Worm (Caenorhabditis elegans) whole organism, late embryonic: ENCODE data around the gene cyp-33C5.

Experiments used
- F13H6.1 ChIP-seq: sonication (generic microtip); optimal IDR thresholded peaks from 2 replicates; lab custom pipeline; 2016; ENCODE audit warnings: missing genetic modification characterization, missing compliant biosample characterization
- Y22D7AL.16 ChIP-seq: sonication (generic microtip); optimal IDR thresholded peaks from 2 replicates; lab custom pipeline; 2016; ENCODE audit warnings: missing genetic modification characterization, missing compliant biosample characterization
- ahr-1 ChIP-seq: sonication (generic microtip); optimal IDR thresholded peaks from 2 replicates; lab custom pipeline; 2016; ENCODE audit warnings: missing genetic modification characterization, missing compliant biosample characterization
- ama-1 ChIP-seq: fragments of 150-350 bp; optimal IDR thresholded peaks from 2 replicates; lab custom pipeline; 2014
- ceh-18 ChIP-seq: sonication (generic microtip); optimal IDR thresholded peaks from 2 replicates; lab custom pipeline; 2016; ENCODE audit warnings: missing genetic modification characterization, missing compliant biosample characterization
- ceh-22 ChIP-seq: sonication (generic microtip); optimal IDR thresholded peaks from 2 replicates; lab custom pipeline; 2017; ENCODE audit warnings: missing biosample characterization, missing genetic modification characterization
- ceh-30 ChIP-seq: fragments of 150-350 bp; optimal IDR thresholded peaks from 2 replicates; lab custom pipeline; 2014; ENCODE audit warnings: missing biosample characterization, missing genetic modification characterization
- ceh-31 ChIP-seq: sonication (generic microtip); optimal IDR thresholded peaks from 2 replicates; lab custom pipeline; 2016; ENCODE audit warnings: missing genetic modification characterization, missing compliant biosample characterization
- dmd-4 ChIP-seq: sonication (generic microtip); optimal IDR thresholded peaks from 2 replicates; lab custom pipeline; 2016; ENCODE audit warnings: borderline replicate concordance, missing genetic modification characterization, missing compliant biosample characterization
- elt-2 ChIP-seq: sonication (generic microtip); optimal IDR thresholded peaks from 2 replicates; lab custom pipeline; 2016; ENCODE audit warnings: missing genetic modification reagents, missing genetic modification characterization, missing compliant biosample characterization
- elt-4 ChIP-seq: sonication (generic microtip); optimal IDR thresholded peaks from 2 replicates; lab custom pipeline; 2016; ENCODE audit warnings: missing genetic modification characterization, missing compliant biosample characterization
- ets-4 ChIP-seq: sonication (generic microtip); optimal IDR thresholded peaks from 2 replicates; lab custom pipeline; 2016; ENCODE audit warnings: missing genetic modification characterization, missing compliant biosample characterization
- fkh-10 ChIP-seq: fragments of 150-350 bp; optimal IDR thresholded peaks from 2 replicates; lab custom pipeline; 2014; ENCODE audit warnings: missing biosample characterization, missing genetic modification reagents, missing genetic modification characterization
- hlh-15 ChIP-seq: sonication (generic microtip); optimal IDR thresholded peaks from 2 replicates; lab custom pipeline; 2016; ENCODE audit warnings: missing genetic modification characterization, missing compliant biosample characterization
- hlh-30 ChIP-seq: sonication (generic microtip); optimal IDR thresholded peaks from 2 replicates; lab custom pipeline; 2017; ENCODE audit warnings: antibody characterized with exemption, missing genetic modification characterization, missing compliant biosample characterization; ENCODE audit not compliant: insufficient read depth
- hlh-8 ChIP-seq: sonication (generic microtip); optimal IDR thresholded peaks from 2 replicates; lab custom pipeline; 2016; ENCODE audit warnings: missing genotype, missing genetic modification characterization, missing compliant biosample characterization
- lin-11 ChIP-seq: fragments of 200-800 bp; sonication (Bioruptor generic); optimal IDR thresholded peaks from 2 replicates; lab custom pipeline; 2018; ENCODE audit warnings: mild to moderate bottlenecking, missing genetic modification characterization, missing compliant biosample characterization
- nfya-1 ChIP-seq: sonication (generic microtip); optimal IDR thresholded peaks from 2 replicates; lab custom pipeline; 2017; ENCODE audit warnings: missing genetic modification characterization, mild to moderate bottlenecking, missing compliant biosample characterization, antibody characterized with exemption, moderate library complexity
- nhr-232 ChIP-seq: sonication (generic microtip); optimal IDR thresholded peaks from 2 replicates; lab custom pipeline; 2016; ENCODE audit warnings: missing genetic modification characterization, missing compliant biosample characterization
- pat-9 ChIP-seq: fragments of 200-800 bp; sonication (Bioruptor generic); optimal IDR thresholded peaks from 2 replicates; lab custom pipeline; 2018; ENCODE audit warnings: mild to moderate bottlenecking, missing genetic modification characterization, moderate library complexity, missing compliant biosample characterization
- pha-2 ChIP-seq: sonication (generic microtip); optimal IDR thresholded peaks from 2 replicates; lab custom pipeline; 2017; ENCODE audit warnings: mild to moderate bottlenecking, missing genetic modification characterization, missing compliant biosample characterization
- pros-1 ChIP-seq: fragments of 150-350 bp; optimal IDR thresholded peaks from 2 replicates; lab custom pipeline; 2014; ENCODE audit warnings: missing biosample characterization, missing genetic modification reagents, missing genetic modification characterization
- ref-2 ChIP-seq: sonication (generic microtip); optimal IDR thresholded peaks from 2 replicates; lab custom pipeline; 2016; ENCODE audit warnings: missing genetic modification characterization, missing compliant biosample characterization
- sox-2 ChIP-seq: fragments of 200-800 bp; sonication (Bioruptor generic); IDR thresholded peaks from 2 replicates; pipeline ENCODE4 v1.3.6; 2022; ENCODE audit warnings: missing genetic modification reagents, missing genetic modification characterization, missing compliant biosample characterization
- tbx-2 ChIP-seq: sonication (generic microtip); optimal IDR thresholded peaks from 2 replicates; lab custom pipeline; 2016; ENCODE audit warnings: missing genetic modification characterization, missing compliant biosample characterization
- tbx-7 ChIP-seq: sonication (generic microtip); optimal IDR thresholded peaks from 2 replicates; lab custom pipeline; 2016; ENCODE audit warnings: missing genotype, missing genetic modification characterization, missing compliant biosample characterization
- ttx-3 ChIP-seq: sonication (generic microtip); optimal IDR thresholded peaks from 2 replicates; lab custom pipeline; 2016; ENCODE audit warnings: missing genetic modification reagents, missing genetic modification characterization, missing compliant biosample characterization
- unc-3 ChIP-seq, 2 experiments: fragments of 200-800 bp in 1 of 2; sonication (Bioruptor generic) in 1 of 2; sonication (generic microtip) in 1 of 2; conservative IDR thresholded peaks in 1 of 2; optimal IDR thresholded peaks in 1 of 2; 2 replicates each; pipeline versions ENCODE4 v1.3.6 to Lab custom; 2016 to 2022; ENCODE audit warnings: missing compliant biosample characterization in 2 of 2, missing genetic modification characterization in 2 of 2, missing genetic modification reagents in 1 of 2

Gene cyp-33C5

DNA sequence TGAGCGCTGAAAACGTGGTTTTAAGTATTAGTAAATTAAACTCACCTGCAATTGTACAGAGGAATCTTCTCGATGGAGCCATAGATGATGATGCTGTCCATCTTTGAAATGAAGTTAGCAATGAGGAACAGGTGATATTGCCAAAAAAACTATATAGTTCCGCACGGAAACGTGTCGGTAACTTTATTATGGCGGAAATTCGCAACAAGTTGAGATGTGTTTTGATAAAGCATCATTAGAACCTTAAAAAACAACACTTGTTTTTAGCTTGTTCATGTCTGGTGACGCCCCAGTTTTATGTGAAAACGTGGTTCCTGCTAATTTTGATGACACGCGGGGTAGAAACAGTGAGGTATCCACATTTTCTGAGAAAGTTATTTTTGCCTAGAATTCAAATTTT, 38.6 kb upstream of the cyp-33C5 start, which contains the start of gene srt-40:
Gene srt-40, minus strand, starts transcription at position 101 of the 400 bp plus-strand sequence.
- no peak for TF ChIP-seq ttx-3
- TF ChIP-seq, all 69 proteins: peak for 0

- no peak for TF ChIP-seq ref-2 (tag; lab: Kevin White, UChicago)
- no peak for TF ChIP-seq tbx-7 (tag; lab: Kevin White, UChicago)
Measured at ce11 chrV:2206801-2207200, 38.0 kb upstream of the cyp-33C5 start, which contains the start of gene svh-11. TSS of gene svh-11 (plus strand) at chrV:2207101.

DNA sequence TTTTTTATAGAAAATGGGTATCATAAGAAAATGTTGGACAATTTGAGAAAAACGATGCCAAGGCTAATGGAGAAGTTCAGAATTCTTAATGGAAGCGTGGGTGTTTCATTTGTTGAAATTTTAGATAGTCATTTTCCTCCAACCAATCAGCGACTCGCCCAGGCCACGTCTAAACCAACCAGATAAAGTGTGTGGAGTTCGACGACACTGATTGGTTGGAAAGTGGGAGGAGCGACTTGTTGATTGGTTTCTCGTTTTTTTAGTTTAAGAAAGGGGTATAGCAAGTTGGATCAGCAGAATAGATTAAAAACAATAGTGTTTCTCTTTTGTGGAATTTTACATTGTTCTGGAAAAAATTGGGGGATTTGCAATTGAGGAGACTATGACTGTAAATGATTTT, 37.3 kb upstream of the cyp-33C5 start:
- TF ChIP-seq pat-9: no peak
- TF ChIP-seq nfya-1 (tag; lab: Kevin White, UChicago): peak; percentile 92
- TF ChIP-seq, all 69 proteins: peak for 1

- TF ChIP-seq nhr-232 (tag; lab: Kevin White, UChicago) (no peak), lin-11 (tag; lab: Kevin White, UChicago) (no peak), hlh-8 (tag; lab: Kevin White, UChicago) (no peak), hlh-30 (tag; lab: Kevin White, UChicago) (peak; percentile 37)
Measured at ce11 chrV:2211936-2212335, 32.9 kb upstream of the cyp-33C5 start, which contains the start of gene nhr-133. TSS of gene nhr-133 (minus strand) at chrV:2212118.

ce11 chrV:2214428-2215038, 30.3 kb upstream of the cyp-33C5 start, which contains the start of gene nhr-184:
TSS of gene nhr-184 (minus strand) at chrV:2214478.
- TF ChIP-seq nhr-232 (tag; lab: Kevin White, UChicago) (no peak), pros-1 (tag; lab: Kevin White, UChicago) (no peak), dmd-4 (tag; lab: Kevin White, UChicago) (no peak), ref-2 (tag; lab: Kevin White, UChicago) (no peak), elt-4 (tag; lab: Kevin White, UChicago) (no peak), ets-4 (no peak), pha-2 (no peak), ceh-18 (no peak), elt-2 (tag; lab: Kevin White, UChicago) (no peak), F13H6.1 (tag; lab: Kevin White, UChicago) (no peak)

DNA sequence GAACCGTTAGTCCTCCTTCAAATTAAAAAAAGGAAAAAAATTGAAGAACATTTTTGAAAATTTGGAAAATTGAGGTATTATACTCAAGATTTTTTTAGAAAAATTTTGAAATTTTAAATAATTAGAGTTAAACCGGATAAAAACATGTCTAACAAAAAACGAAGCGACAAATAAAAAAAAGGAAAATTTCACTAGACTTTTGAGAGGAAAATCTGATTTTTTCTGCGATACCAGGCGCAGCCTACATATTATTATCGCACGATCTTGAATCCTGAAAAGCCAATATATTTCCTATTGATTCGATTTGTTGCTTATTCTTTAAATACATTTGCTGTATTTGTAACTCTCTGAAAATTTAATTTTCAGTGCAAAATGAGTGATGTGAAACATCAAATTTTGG, 29.5 kb upstream of the cyp-33C5 start, which contains the start of gene nstp-8:
Gene nstp-8, plus strand, starts transcription at position 301 of the 400 bp plus-strand sequence.
- TF ChIP-seq tbx-2 (tag; lab: Kevin White, UChicago): no peak
- TF ChIP-seq ceh-31 (tag; lab: Kevin White, UChicago): no peak
- no peak for TF ChIP-seq ahr-1 (tag; lab: Kevin White, UChicago)
- no peak for TF ChIP-seq ceh-22 (tag; lab: Kevin White, UChicago)
- TF ChIP-seq ama-1 (lab: Kevin White, UChicago): no peak
- TF ChIP-seq tbx-7 (tag; lab: Kevin White, UChicago): no peak
- TF ChIP-seq fkh-10: no peak
- TF ChIP-seq hlh-30 (tag; lab: Kevin White, UChicago): no peak
- TF ChIP-seq unc-3 (GFP tag; conservative IDR thresholded peaks at IDR 0.05; lab: Robert Waterston, UW): no peak
- TF ChIP-seq unc-3 (tag; optimal IDR thresholded peaks at IDR 0.05; lab: Kevin White, UChicago): no peak
- no peak for TF ChIP-seq ceh-18
- no peak for TF ChIP-seq sox-2
- no peak for TF ChIP-seq hlh-15 (tag; lab: Kevin White, UChicago)
- no peak for TF ChIP-seq ceh-30

DNA sequence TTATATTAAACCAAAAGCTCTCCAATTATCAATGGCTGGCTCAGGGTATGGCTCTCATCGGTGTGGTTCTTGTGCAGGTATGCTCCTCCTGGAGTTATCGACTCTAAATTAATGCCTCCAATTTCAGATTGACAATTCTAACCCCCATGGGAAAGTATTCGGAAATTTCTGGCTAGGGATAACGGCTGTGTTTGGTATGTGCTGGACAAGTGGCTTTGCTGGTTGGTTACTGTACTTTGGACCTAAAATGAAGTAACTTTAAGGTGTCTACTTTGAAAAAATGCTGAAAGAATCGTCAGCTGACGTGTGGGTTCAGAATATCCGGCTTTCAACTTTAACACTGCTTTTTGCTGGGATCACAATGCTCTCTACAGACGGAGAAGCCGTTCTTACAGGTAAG, 27.9 kb upstream of the cyp-33C5 start:
- TF ChIP-seq Y22D7AL.16 (tag; lab: Kevin White, UChicago): no peak
